Worm (Caenorhabditis elegans) whole organism, young adult: ENCODE results near the gene mpst-4.

Experiments
- B0019.2 ChIP-seq: fragments of 200-800 bp; sonication (Bioruptor generic); conservative IDR thresholded peaks from 2 replicates; pipeline ENCODE4 v1.3.6; 2022; ENCODE audit warnings: missing genetic modification reagents, missing genetic modification characterization, missing compliant biosample characterization
- C06A6.2 ChIP-seq: fragments of 200-800 bp; sonication (Bioruptor generic); conservative IDR thresholded peaks from 2 replicates; pipeline ENCODE4 v1.3.6; 2022; ENCODE audit warnings: missing genetic modification characterization, missing compliant biosample characterization
- D2030.7 ChIP-seq: fragments of 200-800 bp; sonication (Bioruptor generic); IDR thresholded peaks from 2 replicates; pipeline ENCODE4 v1.3.6; 2022; ENCODE audit warnings: missing genetic modification reagents, missing genetic modification characterization, missing compliant biosample characterization
- F10E7.11 ChIP-seq: sonication (generic microtip); optimal IDR thresholded peaks from 2 replicates; lab custom pipeline; 2017; ENCODE audit warnings: mild to moderate bottlenecking, missing genetic modification characterization, moderate library complexity, missing compliant biosample characterization
- F37B4.10 ChIP-seq: fragments of 200-800 bp; sonication (Bioruptor generic); IDR thresholded peaks from 2 replicates; pipeline ENCODE4 v1.3.6; 2022; ENCODE audit warnings: missing genetic modification characterization, missing compliant biosample characterization
- F57A8.1 ChIP-seq: fragments of 200-800 bp; sonication (Bioruptor generic); optimal IDR thresholded peaks from 2 replicates; lab custom pipeline; 2018; ENCODE audit warnings: mild to moderate bottlenecking, missing genetic modification characterization, moderate library complexity, missing compliant biosample characterization
- T26A5.8 ChIP-seq: sonication (generic microtip); optimal IDR thresholded peaks from 2 replicates; lab custom pipeline; 2016; ENCODE audit warnings: missing genetic modification characterization, missing compliant biosample characterization
- Y56A3A.18 ChIP-seq: fragments of 200-800 bp; sonication (Bioruptor generic); IDR thresholded peaks from 2 replicates; pipeline ENCODE4 v1.3.6; 2022; ENCODE audit warnings: missing genetic modification reagents, missing genetic modification characterization, missing compliant biosample characterization
- Y67H2A.10 ChIP-seq: fragments of 200-800 bp; sonication (Bioruptor generic); conservative IDR thresholded peaks from 2 replicates; pipeline ENCODE4 v1.3.6; 2022; ENCODE audit warnings: missing genetic modification reagents, missing genetic modification characterization, missing compliant biosample characterization
- ZK185.1 ChIP-seq: sonication (generic microtip); optimal IDR thresholded peaks from 2 replicates; lab custom pipeline; 2016; ENCODE audit warnings: mild to moderate bottlenecking, missing genetic modification characterization, missing compliant biosample characterization; ENCODE audit not compliant: poor library complexity, severe bottlenecking
- aptf-3 ChIP-seq: fragments of 200-800 bp; sonication (Bioruptor generic); IDR thresholded peaks from 2 replicates; pipeline ENCODE4 v1.3.6; 2022; ENCODE audit warnings: missing genetic modification characterization, missing compliant biosample characterization
- attf-6 ChIP-seq: fragments of 200-800 bp; sonication (Bioruptor generic); IDR thresholded peaks from 2 replicates; pipeline ENCODE4 v1.3.6; 2022; ENCODE audit warnings: missing genetic modification reagents, missing genetic modification characterization, missing compliant biosample characterization
- cebp-1 ChIP-seq, 2 experiments: fragments of 200-800 bp in 1 of 2; sonication (Bioruptor generic) in 1 of 2; sonication (generic microtip) in 1 of 2; IDR thresholded peaks in 1 of 2; optimal IDR thresholded peaks in 1 of 2; 2 replicates each; pipeline versions ENCODE4 v1.3.6 to Lab custom; 2017 to 2022; ENCODE audit warnings: missing compliant biosample characterization in 2 of 2, missing genetic modification characterization in 2 of 2, mild to moderate bottlenecking in 1 of 2, missing genetic modification reagents in 1 of 2, moderate library complexity in 1 of 2
- ceh-27 ChIP-seq: fragments of 200-800 bp; sonication (Bioruptor generic); optimal IDR thresholded peaks from 2 replicates; lab custom pipeline; 2018; ENCODE audit warnings: mild to moderate bottlenecking, missing genetic modification characterization, moderate library complexity, missing compliant biosample characterization
- chd-7 ChIP-seq: sonication (generic microtip); optimal IDR thresholded peaks from 2 replicates; lab custom pipeline; 2016; ENCODE audit warnings: mild to moderate bottlenecking, missing genetic modification characterization, moderate library complexity, missing compliant biosample characterization
- dox-1 ChIP-seq: fragments of 200-800 bp; sonication (Bioruptor generic); IDR thresholded peaks from 2 replicates; pipeline ENCODE4 v1.3.6; 2022; ENCODE audit warnings: missing genetic modification reagents, missing genetic modification characterization, missing compliant biosample characterization
- dpff-1 ChIP-seq: sonication (generic microtip); optimal IDR thresholded peaks from 2 replicates; lab custom pipeline; 2017; ENCODE audit warnings: mild to moderate bottlenecking, missing genetic modification characterization, missing compliant biosample characterization
- dpl-1 ChIP-seq: fragments of 150-350 bp; optimal IDR thresholded peaks from 2 replicates; lab custom pipeline; 2014; ENCODE audit warnings: missing biosample characterization, missing genetic modification reagents, missing genetic modification characterization
- efl-1 ChIP-seq: fragments of 150-350 bp; optimal IDR thresholded peaks from 2 replicates; lab custom pipeline; 2014; ENCODE audit warnings: missing biosample characterization, missing genetic modification reagents, missing genetic modification characterization
- hmg-1.2 ChIP-seq: fragments of 200-800 bp; sonication (Bioruptor generic); IDR thresholded peaks from 2 replicates; pipeline ENCODE4 v1.3.6; 2022; ENCODE audit warnings: missing genetic modification reagents, missing genetic modification characterization, missing compliant biosample characterization
- hrde-1 ChIP-seq: sonication (generic microtip); optimal IDR thresholded peaks from 2 replicates; lab custom pipeline; 2016; ENCODE audit warnings: missing genetic modification characterization, mild to moderate bottlenecking, missing compliant biosample characterization, moderate library complexity, missing genotype, missing genetic modification reagents, borderline replicate concordance
- hsf-1 ChIP-seq: fragments of 200-800 bp; sonication (Bioruptor generic); IDR thresholded peaks from 2 replicates; pipeline ENCODE4 v1.3.6; 2022; ENCODE audit warnings: missing genetic modification reagents, missing genetic modification characterization, missing compliant biosample characterization
- lin-40 ChIP-seq: sonication (generic microtip); optimal IDR thresholded peaks from 2 replicates; lab custom pipeline; 2016; ENCODE audit warnings: missing genetic modification characterization, mild to moderate bottlenecking, missing compliant biosample characterization, missing genotype, missing genetic modification reagents
- lin-54 ChIP-seq: fragments of 200-800 bp; sonication (Bioruptor generic); optimal IDR thresholded peaks from 2 replicates; lab custom pipeline; 2018; ENCODE audit warnings: mild to moderate bottlenecking, missing genetic modification characterization, missing compliant biosample characterization
- lsl-1 ChIP-seq: fragments of 200-800 bp; sonication (Bioruptor generic); optimal IDR thresholded peaks from 2 replicates; lab custom pipeline; 2018; ENCODE audit warnings: mild to moderate bottlenecking, missing genetic modification characterization, moderate library complexity, missing compliant biosample characterization
- madf-6 ChIP-seq: fragments of 200-800 bp; sonication (Bioruptor generic); IDR thresholded peaks from 2 replicates; pipeline ENCODE4 v1.3.6; 2022; ENCODE audit warnings: missing genetic modification reagents, missing genetic modification characterization, missing compliant biosample characterization
- madf-8 ChIP-seq: fragments of 200-800 bp; sonication (Bioruptor generic); conservative IDR thresholded peaks from 2 replicates; pipeline ENCODE4 v1.3.6; 2022; ENCODE audit warnings: missing genetic modification reagents, missing genetic modification characterization, missing compliant biosample characterization
- nfyb-1 ChIP-seq: fragments of 200-800 bp; sonication (Bioruptor generic); IDR thresholded peaks from 2 replicates; pipeline ENCODE4 v1.3.6; 2022; ENCODE audit warnings: missing genetic modification reagents, missing genetic modification characterization, missing compliant biosample characterization
- nhr-27 ChIP-seq: fragments of 200-800 bp; sonication (Bioruptor generic); optimal IDR thresholded peaks from 2 replicates; lab custom pipeline; 2018; ENCODE audit warnings: mild to moderate bottlenecking, missing genetic modification characterization, moderate library complexity, missing compliant biosample characterization
- nhr-80 ChIP-seq: sonication (generic microtip); optimal IDR thresholded peaks from 2 replicates; lab custom pipeline; 2016; ENCODE audit warnings: missing genetic modification characterization, missing compliant biosample characterization
- pha-4 ChIP-seq: fragments of 150-350 bp; sonication (generic microtip); optimal IDR thresholded peaks from 2 replicates; lab custom pipeline; 2014; ENCODE audit warnings: missing biosample characterization, missing genetic modification reagents, missing genetic modification characterization
- rpc-1 ChIP-seq, 2 experiments: fragments of 150-350 bp in 1 of 2; sonication (generic microtip) in 1 of 2; optimal IDR thresholded peaks; 2 replicates each; lab custom pipeline; 2014 to 2018; ENCODE audit warnings: missing biosample characterization in 1 of 2, missing genetic modification characterization in 1 of 2, missing genetic modification reagents in 1 of 2, missing genotype in 1 of 2
- snpc-3.4 ChIP-seq: sonication (generic microtip); optimal IDR thresholded peaks from 2 replicates; lab custom pipeline; 2017; ENCODE audit warnings: missing genetic modification characterization, mild to moderate bottlenecking, missing compliant biosample characterization, antibody characterized with exemption, moderate library complexity, missing genotype, missing genetic modification reagents
- sptf-2 ChIP-seq: fragments of 200-800 bp; sonication (Bioruptor generic); optimal IDR thresholded peaks from 2 replicates; lab custom pipeline; 2018; ENCODE audit warnings: mild to moderate bottlenecking, missing genetic modification characterization, missing compliant biosample characterization
- tbp1 ChIP-seq: fragments of 200-800 bp; sonication (Bioruptor generic); optimal IDR thresholded peaks from 2 replicates; lab custom pipeline; 2018; ENCODE audit warnings: mild to moderate bottlenecking, missing genetic modification characterization, missing compliant biosample characterization
- ztf-22 ChIP-seq: fragments of 200-800 bp; sonication (Bioruptor generic); optimal IDR thresholded peaks from 2 replicates; lab custom pipeline; 2018; ENCODE audit warnings: mild to moderate bottlenecking, missing genetic modification characterization, moderate library complexity, missing compliant biosample characterization
- ztf-25 ChIP-seq: fragments of 200-800 bp; sonication (Bioruptor generic); IDR thresholded peaks from 2 replicates; pipeline ENCODE4 v1.3.6; 2022; ENCODE audit warnings: missing genetic modification reagents, missing genetic modification characterization, missing compliant biosample characterization
- ztf-28 ChIP-seq: fragments of 200-800 bp; sonication (Bioruptor generic); IDR thresholded peaks from 2 replicates; pipeline ENCODE4 v1.3.6; 2022; ENCODE audit warnings: missing genetic modification reagents, missing genetic modification characterization, missing compliant biosample characterization
- ztf-6 ChIP-seq: fragments of 200-800 bp; sonication (Bioruptor generic); IDR thresholded peaks from 2 replicates; pipeline ENCODE4 v1.3.6; 2022; ENCODE audit warnings: missing genetic modification reagents, missing genetic modification characterization, missing compliant biosample characterization

Gene mpst-4

DNA sequence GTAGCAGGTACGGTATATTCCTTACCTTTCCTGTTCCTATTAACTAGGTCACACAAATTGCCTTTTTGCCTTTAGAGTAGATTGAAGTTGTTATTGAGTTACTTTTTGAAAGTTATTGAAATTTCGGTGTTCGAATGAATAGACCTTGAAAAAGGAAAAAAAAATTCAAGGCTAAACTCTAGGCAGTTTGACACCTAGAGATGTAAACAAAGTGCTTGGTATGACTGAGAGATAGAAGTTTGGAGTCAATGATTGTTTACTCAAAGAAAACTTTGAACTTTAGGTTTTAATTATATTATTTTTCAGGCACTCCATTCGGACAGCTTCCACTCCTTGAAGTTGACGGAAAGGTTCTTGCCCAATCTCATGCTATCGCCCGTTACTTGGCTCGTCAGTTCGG lies 19.2 kb upstream of the mpst-4 start:
- no peak for TF ChIP-seq nhr-27
- TF ChIP-seq ZK185.1 (tag; lab: Kevin White, UChicago) = no peak
- no peak for TF ChIP-seq F57A8.1 (GFP tag; lab: Kevin White, UChicago)
- no peak for TF ChIP-seq nfyb-1 (GFP tag; lab: Robert Waterston, UW)
- no peak for TF ChIP-seq ztf-25 (GFP tag; lab: Robert Waterston, UW)
- no peak for TF ChIP-seq sptf-2 (GFP tag; lab: Kevin White, UChicago)
- no peak for TF ChIP-seq C06A6.2
- no peak for TF ChIP-seq F10E7.11 (tag; lab: Kevin White, UChicago)
- no peak for TF ChIP-seq chd-7 (tag; lab: Kevin White, UChicago)
- TF ChIP-seq cebp-1 (GFP tag; IDR thresholded peaks at IDR 0.05; lab: Robert Waterston, UW) = no peak
- TF ChIP-seq cebp-1 (tag; optimal IDR thresholded peaks at IDR 0.05; lab: Kevin White, UChicago) = no peak
- TF ChIP-seq dpff-1 (tag; lab: Kevin White, UChicago) = no peak
- TF ChIP-seq ztf-28 (GFP tag; lab: Robert Waterston, UW) = no peak
- TF ChIP-seq B0019.2 (GFP tag; lab: Robert Waterston, UW) = no peak
- no peak for TF ChIP-seq attf-6 (GFP tag; lab: Robert Waterston, UW)
- no peak for TF ChIP-seq F37B4.10 (GFP tag; lab: Robert Waterston, UW)
- no peak for TF ChIP-seq hrde-1 (tag; lab: Kevin White, UChicago)
- no peak for TF ChIP-seq nhr-80
- no peak for TF ChIP-seq madf-6 (GFP tag; lab: Robert Waterston, UW)
- TF ChIP-seq snpc-3.4 (tag; lab: Kevin White, UChicago) = no peak
- no peak for TF ChIP-seq lin-54 (GFP tag; lab: Kevin White, UChicago)

- TF ChIP-seq chd-7 (tag; lab: Kevin White, UChicago) (no peak), D2030.7 (GFP tag; lab: Robert Waterston, UW) (peak; percentile 25; the same call in 1 of the 2 replicates), ceh-27 (GFP tag; lab: Kevin White, UChicago) (peak; percentile 38), aptf-3 (0 out of 2 replicates have a peak, but pooled peaks have one; percentile 60), hsf-1 (GFP tag; lab: Robert Waterston, UW) (peak; percentile 44; the same call in 1 of the 2 replicates), tbp1 (GFP tag; lab: Kevin White, UChicago) (peak; percentile 41), rpc-1 (optimal IDR thresholded peaks at IDR 0.05; lab: Kevin White, UChicago) (no peak), rpc-1 (tag; optimal IDR thresholded peaks at IDR 0.05; lab: Kevin White, UChicago) (no peak), lin-54 (GFP tag; lab: Kevin White, UChicago) (peak; percentile 18), hmg-1.2 (GFP tag; lab: Robert Waterston, UW) (peak; percentile 58; the same call in 1 of the 2 replicates), nfyb-1 (GFP tag; lab: Robert Waterston, UW) (0 out of 2 replicates have a peak, but pooled peaks have one; percentile 32), nhr-80 (peak; percentile 58), dpl-1 (GFP tag; lab: Kevin White, UChicago) (peak; percentile 48), pha-4 (no peak), efl-1 (GFP tag; lab: Kevin White, UChicago) (peak; percentile 68), ztf-22 (GFP tag; lab: Kevin White, UChicago) (no peak), madf-6 (GFP tag; lab: Robert Waterston, UW) (peak; percentile 72), Y56A3A.18 (GFP tag; lab: Robert Waterston, UW) (no peak), madf-8 (GFP tag; lab: Robert Waterston, UW) (peak; percentile 35; the same call in 1 of the 2 replicates), lin-40 (tag; lab: Kevin White, UChicago) (peak; percentile 28), ztf-6 (GFP tag; lab: Robert Waterston, UW) (no peak), T26A5.8 (tag; lab: Kevin White, UChicago) (no peak), dox-1 (GFP tag; lab: Robert Waterston, UW) (0 out of 2 replicates have a peak, but pooled peaks have one; percentile 7), lsl-1 (GFP tag; lab: Kevin White, UChicago) (peak; percentile 10), Y67H2A.10 (GFP tag; lab: Robert Waterston, UW) (no peak), cebp-1 (GFP tag; IDR thresholded peaks at IDR 0.05; lab: Robert Waterston, UW) (no peak), cebp-1 (tag; optimal IDR thresholded peaks at IDR 0.05; lab: Kevin White, UChicago) (peak; percentile 1)
These were observed 18.5 kb upstream of the mpst-4 start, which contains the start of gene gst-7 for ce11 chrII:4881727-4882126. gst-7 (plus strand) TSS chrII:4882062.
